Worm (Caenorhabditis elegans) whole organism, late embryonic: Measurements from ENCODE around the gene ttr-38.

Experiments used
- ama-1 ChIP-seq: fragments of 150-350 bp; optimal IDR thresholded peaks from 2 replicates; lab custom pipeline; 2014
- fkh-10 ChIP-seq: fragments of 150-350 bp; optimal IDR thresholded peaks from 2 replicates; lab custom pipeline; 2014; ENCODE audit warnings: missing biosample characterization, missing genetic modification reagents, missing genetic modification characterization
- fkh-6 ChIP-seq: sonication (generic microtip); optimal IDR thresholded peaks from 2 replicates; lab custom pipeline; 2016; ENCODE audit warnings: missing genetic modification characterization, missing compliant biosample characterization
- lin-11 ChIP-seq: fragments of 200-800 bp; sonication (Bioruptor generic); optimal IDR thresholded peaks from 2 replicates; lab custom pipeline; 2018; ENCODE audit warnings: mild to moderate bottlenecking, missing genetic modification characterization, missing compliant biosample characterization
- nhr-11 ChIP-seq: fragments of 150-350 bp; optimal IDR thresholded peaks from 2 replicates; lab custom pipeline; 2014; ENCODE audit warnings: missing biosample characterization, missing genetic modification characterization
- pag-3 ChIP-seq: sonication (generic microtip); optimal IDR thresholded peaks from 2 replicates; lab custom pipeline; 2016; ENCODE audit warnings: missing compliant biosample characterization, missing genetic modification characterization, borderline replicate concordance
- pha-4 ChIP-seq: fragments of 150-350 bp; optimal IDR thresholded peaks from 2 replicates; lab custom pipeline; 2018; ENCODE audit warnings: missing biosample characterization, missing genetic modification reagents, missing genetic modification characterization
- rnt-1 ChIP-seq: sonication (generic microtip); optimal IDR thresholded peaks from 2 replicates; lab custom pipeline; 2016; ENCODE audit warnings: missing genetic modification characterization, missing compliant biosample characterization

- TF ChIP-seq rnt-1 (tag; lab: Kevin White, UChicago) (no peak), pag-3 (tag; lab: Kevin White, UChicago) (no peak), fkh-6 (no peak), pha-4 (tag; lab: Kevin White, UChicago) (no peak), fkh-10 (GFP tag; lab: Kevin White, UChicago) (no peak), ama-1 (lab: Kevin White, UChicago) (no peak), nhr-11 (tag; lab: Kevin White, UChicago) (no peak), lin-11 (no peak)
Measured at ce11 chrX:9283026-9283425, 31.3 kb downstream of the ttr-38 start, which contains the start of gene B0416.11.
